ENCODE assay signal across 1 worm cellular context in the genomic region with DNA sequence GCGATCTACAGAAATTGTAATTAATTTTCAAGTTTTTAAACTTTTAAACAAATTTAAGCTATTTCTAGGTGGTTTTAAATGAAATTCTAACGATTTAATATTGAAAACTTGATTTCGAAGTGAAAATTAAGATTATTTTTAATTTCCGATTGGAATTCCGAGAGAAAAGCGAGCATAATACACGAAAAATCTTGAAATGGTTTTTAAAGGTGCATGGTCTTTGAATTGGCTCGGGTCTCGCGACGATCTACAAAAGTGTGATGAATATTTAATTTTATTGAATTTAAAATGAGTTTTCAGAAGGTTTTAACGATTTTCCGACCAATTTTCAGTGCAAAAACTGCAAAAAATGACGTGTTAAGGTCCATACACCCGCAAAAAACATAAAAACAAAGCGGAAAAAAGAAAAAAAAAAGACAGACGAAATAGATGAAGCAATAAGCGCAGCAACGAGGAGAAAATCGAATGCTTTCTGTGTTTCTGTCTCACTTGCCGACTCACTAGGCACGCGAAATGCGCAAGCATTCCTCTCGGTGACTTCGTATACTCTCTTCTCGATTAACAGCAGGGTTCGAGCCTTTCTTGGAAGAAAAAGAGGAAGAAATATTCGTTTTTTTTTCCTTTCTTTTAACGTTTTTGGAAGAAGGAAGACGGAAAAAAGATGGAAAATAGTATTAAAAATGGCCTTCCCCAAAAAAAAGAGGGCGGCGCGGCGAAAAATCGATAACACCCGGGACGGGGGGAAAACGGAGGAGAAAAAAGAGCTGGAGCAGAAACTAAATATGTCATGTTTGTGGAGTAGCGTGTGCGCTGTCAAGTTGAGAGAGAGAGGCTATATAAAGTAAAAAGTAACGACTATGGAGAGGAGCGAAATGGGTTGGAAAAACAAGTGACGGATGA.
TF ChIP-seq lines count a peak whose summit lies in the region.

No protein-coding gene starts in this region.

TF ChIP-seq in whole organism, L4 larva, 104 proteins besides CTCF, POLR2A, EP300 and RAD21 (continued from another document):
- TF ChIP-seq ctbp-1 (GFP tag; IDR thresholded peaks at IDR 0.05; lab: Robert Waterston, UW) (peak; percentile 30; the same call in 1 of the 2 replicates), unc-62 (GFP tag; optimal IDR thresholded peaks at IDR 0.05 in 1 of 2; lab: Kevin White, UChicago) (no peak), unc-62 (tag; optimal IDR thresholded peaks at IDR 0.05; lab: Kevin White, UChicago) (no peak), ztf-11 (tag; optimal IDR thresholded peaks at IDR 0.05; lab: Kevin White, UChicago) (no peak), vab-7 (GFP tag; IDR thresholded peaks at IDR 0.05; lab: Robert Waterston, UW) (no peak), lim-7 (GFP tag; IDR thresholded peaks at IDR 0.05; lab: Robert Waterston, UW) (no peak), ztf-7 (tag; optimal IDR thresholded peaks at IDR 0.05; lab: Kevin White, UChicago) (no peak), Y5F2A.4 (GFP tag; optimal IDR thresholded peaks at IDR 0.05; lab: Kevin White, UChicago) (no peak), F26F4.8 (GFP tag; conservative IDR thresholded peaks at IDR 0.05; lab: Robert Waterston, UW) (no peak), tag-97 (GFP tag; IDR thresholded peaks at IDR 0.05; lab: Robert Waterston, UW) (no peak), nhr-111 (GFP tag; optimal IDR thresholded peaks at IDR 0.05; lab: Kevin White, UChicago) (no peak), ceh-44 (GFP tag; IDR thresholded peaks at IDR 0.05; lab: Robert Waterston, UW) (no peak), mep-1 (tag; optimal IDR thresholded peaks at IDR 0.05; lab: Kevin White, UChicago) (peak; percentile 84), dmd-8 (GFP tag; IDR thresholded peaks at IDR 0.05; lab: Robert Waterston, UW) (no peak), ceh-82 (tag; optimal IDR thresholded peaks at IDR 0.05; lab: Kevin White, UChicago) (no peak), lsy-2 (tag; optimal IDR thresholded peaks at IDR 0.05; lab: Kevin White, UChicago) (peak; percentile 21 to 82), dpl-1 (GFP tag; optimal IDR thresholded peaks at IDR 0.05; lab: Kevin White, UChicago) (peak; percentile 56), R02D3.7 (tag; optimal IDR thresholded peaks at IDR 0.05; lab: Kevin White, UChicago) (no peak), F37D6.2 (tag; optimal IDR thresholded peaks at IDR 0.05; lab: Kevin White, UChicago) (peak; percentile 59), unc-39 (tag; optimal IDR thresholded peaks at IDR 0.05; lab: Kevin White, UChicago) (no peak), Y48G9A.11 (GFP tag; IDR thresholded peaks at IDR 0.05; lab: Robert Waterston, UW) (no peak), egl-27 (tag; optimal IDR thresholded peaks at IDR 0.05; lab: Kevin White, UChicago) (no peak), arid-1 (GFP tag; conservative IDR thresholded peaks at IDR 0.05; lab: Robert Waterston, UW) (no peak), nhr-77 (tag; optimal IDR thresholded peaks at IDR 0.05; lab: Kevin White, UChicago) (peak; percentile 5), mxl-2 (GFP tag; conservative IDR thresholded peaks at IDR 0.05; lab: Robert Waterston, UW) (no peak), set-16 (GFP tag; IDR thresholded peaks at IDR 0.05; lab: Robert Waterston, UW) (no peak)
